ENCODE assay signal across 1 fruit fly cellular context in genomic region chr2L:1118880-1119809, dm6.
TF ChIP-seq lines count a peak whose summit lies in the region.

No protein-coding gene starts in this region.

TF ChIP-seq in whole organism, embryonic, 481 proteins besides CTCF, POLR2A, EP300 and RAD21 (continued from another document and continues in another):
- TF ChIP-seq CG4730 (GFP tag; IDR thresholded peaks at IDR 0.05; lab: Robert Waterston, UW) (peak; percentile 68), Ets97D (GFP tag; optimal IDR thresholded peaks at IDR 0.05; lab: Kevin White, UChicago) (peak; percentile 44), CG2120 (GFP tag; optimal IDR thresholded peaks at IDR 0.05; lab: Kevin White, UChicago) (peak; percentile 94), dmrt11E (tag; optimal IDR thresholded peaks at IDR 0.05; lab: Kevin White, UChicago) (peak; percentile 19), CG17829 (tag; optimal IDR thresholded peaks at IDR 0.05; lab: Kevin White, UChicago) (peak; percentile 21), CG33213 (GFP tag; optimal IDR thresholded peaks at IDR 0.05; lab: Kevin White, UChicago) (peak; percentile 29), inv (GFP tag; IDR thresholded peaks at IDR 0.05; lab: Robert Waterston, UW; ENCODE audit: partially characterized antibody) (no peak), CG2199 (GFP tag; IDR thresholded peaks at IDR 0.05; lab: Robert Waterston, UW) (no peak), Optix (GFP tag; IDR thresholded peaks at IDR 0.05; lab: Robert Waterston, UW) (peak; percentile 51; the same call in 1 of the 3 replicates), CG34224 (GFP tag; IDR thresholded peaks at IDR 0.05; lab: Robert Waterston, UW; ENCODE audit: partially characterized antibody) (peak; percentile 50; the same call in 2 of the 3 replicates), CG16863 (GFP tag; optimal IDR thresholded peaks at IDR 0.05; lab: Kevin White, UChicago) (peak; percentile 58), toy (GFP tag; IDR thresholded peaks at IDR 0.05; lab: Robert Waterston, UW) (0 out of 2 replicates have a peak, but pooled peaks have one; percentile 36), HHEX (GFP tag; optimal IDR thresholded peaks at IDR 0.05; lab: Kevin White, UChicago) (peak; percentile 65), Myb (GFP tag; optimal IDR thresholded peaks at IDR 0.05; lab: Kevin White, UChicago) (peak; percentile 41), z (GFP tag; IDR thresholded peaks at IDR 0.05; lab: Robert Waterston, UW) (peak; percentile 67; the same call in 2 of the 3 replicates), Atf6 (GFP tag; IDR thresholded peaks at IDR 0.05; lab: Robert Waterston, UW) (peak; percentile 78), CG4404 (GFP tag; IDR thresholded peaks at IDR 0.05; lab: Robert Waterston, UW) (peak; percentile 66), CG30020 (tag; optimal IDR thresholded peaks at IDR 0.05; lab: Kevin White, UChicago) (no peak), CG9609 (GFP tag; optimal IDR thresholded peaks at IDR 0.05; lab: Kevin White, UChicago) (peak; percentile 81), ci (GFP tag; IDR thresholded peaks at IDR 0.05; lab: Robert Waterston, UW) (peak; percentile 71; the same call in 2 of the 3 replicates), CG8944 (GFP tag; optimal IDR thresholded peaks at IDR 0.05; lab: Kevin White, UChicago) (peak; percentile 57), CG13287 (GFP tag; IDR thresholded peaks at IDR 0.05; lab: Robert Waterston, UW; ENCODE audit: partially characterized antibody) (peak; percentile 22; the same call in 1 of the 2 replicates), ATbp (GFP tag; optimal IDR thresholded peaks at IDR 0.05; lab: Kevin White, UChicago) (peak; percentile 49), mirr (GFP tag; optimal IDR thresholded peaks at IDR 0.05; lab: Kevin White, UChicago) (peak; percentile 47), CG7745 (tag; optimal IDR thresholded peaks at IDR 0.05; lab: Kevin White, UChicago) (no peak), CG9727 (GFP tag; optimal IDR thresholded peaks at IDR 0.05; lab: Kevin White, UChicago) (peak; percentile 84), wor (GFP tag; IDR thresholded peaks at IDR 0.05; lab: Robert Waterston, UW) (peak; percentile 47; the same call in 1 of the 2 replicates), Med (GFP tag; lab: Kevin White, UChicago) (peak; percentile 91), Gsc (GFP tag; IDR thresholded peaks at IDR 0.05; lab: Robert Waterston, UW) (0 out of 2 replicates have a peak, but pooled peaks have one; percentile 6), bab2 (GFP tag; optimal IDR thresholded peaks at IDR 0.05; lab: Kevin White, UChicago) (peak; percentile 51), CG7928 (GFP tag; optimal IDR thresholded peaks at IDR 0.05; lab: Kevin White, UChicago) (no peak), gcm2 (GFP tag; optimal IDR thresholded peaks at IDR 0.05; lab: Kevin White, UChicago) (peak; percentile 55), sim (GFP tag; IDR thresholded peaks at IDR 0.05; lab: Robert Waterston, UW) (no peak), cad (GFP tag; optimal IDR thresholded peaks at IDR 0.05; lab: Kevin White, UChicago) (no peak), CoRest (tag; optimal IDR thresholded peaks at IDR 0.05; lab: Kevin White, UChicago) (peak; percentile 71), CG8290 (GFP tag; optimal IDR thresholded peaks at IDR 0.05; lab: Kevin White, UChicago) (peak; percentile 49), CG8290 (tag; optimal IDR thresholded peaks at IDR 0.05; lab: Kevin White, UChicago) (peak in 1 of 2 experiments; percentile 87), chn (GFP tag; optimal IDR thresholded peaks at IDR 0.05; lab: Kevin White, UChicago) (peak; percentile 53), zf30C (GFP tag; optimal IDR thresholded peaks at IDR 0.05; lab: Kevin White, UChicago) (no peak), unpg (GFP tag; optimal IDR thresholded peaks at IDR 0.05; lab: Kevin White, UChicago) (peak; percentile 70), CG6791 (GFP tag; IDR thresholded peaks at IDR 0.05; lab: Robert Waterston, UW; ENCODE audit: partially characterized antibody) (no peak), CG3407 (GFP tag; optimal IDR thresholded peaks at IDR 0.05; lab: Kevin White, UChicago) (peak; percentile 21), fd64A (GFP tag; optimal IDR thresholded peaks at IDR 0.05; lab: Kevin White, UChicago) (no peak), CG16815 (GFP tag; optimal IDR thresholded peaks at IDR 0.05; lab: Kevin White, UChicago) (peak; percentile 64), CG17612 (GFP tag; IDR thresholded peaks at IDR 0.05; lab: Robert Waterston, UW) (peak; percentile 20; the same call in 1 of the 2 replicates), danr (GFP tag; IDR thresholded peaks at IDR 0.05; lab: Robert Waterston, UW) (peak; percentile 65; the same call in 1 of the 2 replicates), Oaz (GFP tag; IDR thresholded peaks at IDR 0.05; lab: Robert Waterston, UW) (peak; percentile 61), ase (GFP tag; IDR thresholded peaks at IDR 0.05; lab: Robert Waterston, UW) (peak; percentile 55; the same call in 1 of the 3 replicates), kah (GFP tag; optimal IDR thresholded peaks at IDR 0.05; lab: Kevin White, UChicago) (peak; percentile 3), da (GFP tag; optimal IDR thresholded peaks at IDR 0.05; lab: Kevin White, UChicago) (peak; percentile 16), Ets65A (GFP tag; lab: Kevin White, UChicago) (peak; percentile 81), Ptx1 (GFP tag; IDR thresholded peaks at IDR 0.05; lab: Robert Waterston, UW) (peak; percentile 84), Hmx (GFP tag; optimal IDR thresholded peaks at IDR 0.05; lab: Kevin White, UChicago) (peak; percentile 6), fd96Cb (tag; optimal IDR thresholded peaks at IDR 0.05; lab: Kevin White, UChicago) (peak; percentile 63), CG43689 (GFP tag; IDR thresholded peaks at IDR 0.05; lab: Robert Waterston, UW) (no peak), az2 (GFP tag; optimal IDR thresholded peaks at IDR 0.05; lab: Kevin White, UChicago) (peak; percentile 62), cwo (GFP tag; optimal IDR thresholded peaks at IDR 0.05; lab: Kevin White, UChicago) (peak; percentile 85), schlank (tag; optimal IDR thresholded peaks at IDR 0.05; lab: Kevin White, UChicago) (peak; percentile 79), nerfin-1 (tag; optimal IDR thresholded peaks at IDR 0.05; lab: Kevin White, UChicago) (no peak), vnd (GFP tag; IDR thresholded peaks at IDR 0.05; lab: Robert Waterston, UW; ENCODE audit: partially characterized antibody) (no peak), en (GFP tag; optimal IDR thresholded peaks at IDR 0.05; lab: Kevin White, UChicago) (peak; percentile 33), CG2712 (tag; optimal IDR thresholded peaks at IDR 0.05; lab: Kevin White, UChicago) (peak; percentile 65), sna (GFP tag; IDR thresholded peaks at IDR 0.05; lab: Robert Waterston, UW; ENCODE audit: partially characterized antibody) (no peak), slp2 (GFP tag; optimal IDR thresholded peaks at IDR 0.05; lab: Kevin White, UChicago) (peak; percentile 17), kni (GFP tag; optimal IDR thresholded peaks at IDR 0.05; lab: Kevin White, UChicago) (no peak), CG4328 (GFP tag; optimal IDR thresholded peaks at IDR 0.05; lab: Kevin White, UChicago) (no peak), CG10321 (GFP tag; IDR thresholded peaks at IDR 0.05; lab: Robert Waterston, UW) (no peak), CHES-1-like (GFP tag; optimal IDR thresholded peaks at IDR 0.05; lab: Kevin White, UChicago) (peak; percentile 82), B-H1 (GFP tag; IDR thresholded peaks at IDR 0.05; lab: Robert Waterston, UW) (peak; percentile 74), Dfd (GFP tag; optimal IDR thresholded peaks at IDR 0.05; lab: Kevin White, UChicago) (no peak), Dad (GFP tag; optimal IDR thresholded peaks at IDR 0.05; lab: Kevin White, UChicago) (peak; percentile 18), ham (GFP tag; IDR thresholded peaks at IDR 0.05; lab: Robert Waterston, UW) (no peak), BtbVII (GFP tag; optimal IDR thresholded peaks at IDR 0.05; lab: Kevin White, UChicago) (peak; percentile 77), CG10431 (GFP tag; optimal IDR thresholded peaks at IDR 0.05; lab: Kevin White, UChicago) (no peak), Usf (GFP tag; optimal IDR thresholded peaks at IDR 0.05; lab: Kevin White, UChicago) (peak; percentile 56), Sry-δ (GFP tag; optimal IDR thresholded peaks at IDR 0.05; lab: Kevin White, UChicago) (no peak), Ravus (GFP tag; IDR thresholded peaks at IDR 0.05; lab: Robert Waterston, UW) (peak; percentile 30; the same call in 1 of the 2 replicates), trh (GFP tag; optimal IDR thresholded peaks at IDR 0.05; lab: Kevin White, UChicago) (peak; percentile 12), mld (GFP tag; IDR thresholded peaks at IDR 0.05; lab: Robert Waterston, UW; ENCODE audit: partially characterized antibody) (no peak), Fer3 (tag; optimal IDR thresholded peaks at IDR 0.05; lab: Kevin White, UChicago) (peak; percentile 72), Max (GFP tag; optimal IDR thresholded peaks at IDR 0.05; lab: Kevin White, UChicago) (peak; percentile 66), nmo (GFP tag; optimal IDR thresholded peaks at IDR 0.05; lab: Kevin White, UChicago) (peak; percentile 75), grau (tag; optimal IDR thresholded peaks at IDR 0.05; lab: Kevin White, UChicago) (peak; percentile 78), CG18262 (tag; optimal IDR thresholded peaks at IDR 0.05; lab: Kevin White, UChicago) (peak; percentile 50), HmgD (GFP tag; optimal IDR thresholded peaks at IDR 0.05; lab: Kevin White, UChicago) (peak; percentile 30), gro (GFP tag; optimal IDR thresholded peaks at IDR 0.05; lab: Kevin White, UChicago) (peak; percentile 83), abd-A (tag; optimal IDR thresholded peaks at IDR 0.05; lab: Kevin White, UChicago) (no peak), CG1647 (GFP tag; optimal IDR thresholded peaks at IDR 0.05; lab: Kevin White, UChicago) (peak; percentile 59), CG12071 (GFP tag; optimal IDR thresholded peaks at IDR 0.05; lab: Kevin White, UChicago) (peak; percentile 15), YL-1 (GFP tag; optimal IDR thresholded peaks at IDR 0.05; lab: Kevin White, UChicago) (no peak), ind (GFP tag; optimal IDR thresholded peaks at IDR 0.05; lab: Kevin White, UChicago) (peak; percentile 71), Gug (GFP tag; IDR thresholded peaks at IDR 0.05; lab: Robert Waterston, UW) (peak; percentile 63; the same call in 2 of the 4 replicates), fd102C (GFP tag; optimal IDR thresholded peaks at IDR 0.05; lab: Kevin White, UChicago) (peak; percentile 32), CG6254 (GFP tag; optimal IDR thresholded peaks at IDR 0.05; lab: Kevin White, UChicago) (no peak), sc (optimal IDR thresholded peaks at IDR 0.05; lab: Kevin White, UChicago) (no peak), sc (GFP tag; optimal IDR thresholded peaks at IDR 0.05; lab: Kevin White, UChicago) (peak; percentile 47), Lim3 (GFP tag; IDR thresholded peaks at IDR 0.05; lab: Robert Waterston, UW) (no peak), ewg (GFP tag; optimal IDR thresholded peaks at IDR 0.05; lab: Kevin White, UChicago) (peak; percentile 53), Aef1 (GFP tag; IDR thresholded peaks at IDR 0.05; lab: Robert Waterston, UW) (peak; percentile 69), lilli (GFP tag; optimal IDR thresholded peaks at IDR 0.05; lab: Kevin White, UChicago) (peak; percentile 85), Hr78 (GFP tag; optimal IDR thresholded peaks at IDR 0.05; lab: Kevin White, UChicago) (peak in 1 of 2 experiments; percentile 54), hkb (optimal IDR thresholded peaks at IDR 0.05; lab: Kevin White, UChicago) (no peak), hkb (GFP tag; IDR thresholded peaks at IDR 0.05; lab: Robert Waterston, UW) (peak; percentile 80), dm (GFP tag; optimal IDR thresholded peaks at IDR 0.05; lab: Kevin White, UChicago) (peak; percentile 12), lov (optimal IDR thresholded peaks at IDR 0.05; lab: Kevin White, UChicago) (peak; percentile 31), lov (GFP tag; IDR thresholded peaks at IDR 0.05; lab: Robert Waterston, UW) (0 out of 3 replicates have a peak, but pooled peaks have one; percentile 13), CG3065 (GFP tag; optimal IDR thresholded peaks at IDR 0.05; lab: Kevin White, UChicago) (no peak), hb (GFP tag; IDR thresholded peaks at IDR 0.05; lab: Robert Waterston, UW; ENCODE audit: partially characterized antibody) (no peak), Trl (optimal IDR thresholded peaks at IDR 0.05; lab: Kevin White, UChicago) (peak; percentile 80 to 94), Trl (GFP tag; optimal IDR thresholded peaks at IDR 0.05; lab: Kevin White, UChicago) (peak; percentile 59), Doc3 (GFP tag; IDR thresholded peaks at IDR 0.05; lab: Robert Waterston, UW; ENCODE audit: partially characterized antibody) (no peak; the same call in 2 of the 3 replicates), CG15696 (tag; optimal IDR thresholded peaks at IDR 0.05; lab: Kevin White, UChicago) (no peak), ttk (GFP tag; IDR thresholded peaks at IDR 0.05; lab: Robert Waterston, UW) (peak; percentile 30; the same call in 1 of the 2 replicates), Bgb (GFP tag; IDR thresholded peaks at IDR 0.05; lab: Robert Waterston, UW; ENCODE audit: partially characterized antibody) (peak; percentile 67), CG5180 (GFP tag; optimal IDR thresholded peaks at IDR 0.05; lab: Kevin White, UChicago) (no peak), lbe (GFP tag; optimal IDR thresholded peaks at IDR 0.05; lab: Kevin White, UChicago) (peak; percentile 52), CG15269 (tag; optimal IDR thresholded peaks at IDR 0.05; lab: Kevin White, UChicago) (peak; percentile 76), dati (GFP tag; IDR thresholded peaks at IDR 0.05; lab: Robert Waterston, UW) (peak; percentile 28; the same call in 1 of the 2 replicates), CG11695 (GFP tag; IDR thresholded peaks at IDR 0.05; lab: Robert Waterston, UW) (peak; percentile 77; the same call in 2 of the 3 replicates), usp (GFP tag; optimal IDR thresholded peaks at IDR 0.05; lab: Kevin White, UChicago) (no peak), CG9437 (GFP tag; optimal IDR thresholded peaks at IDR 0.05; lab: Kevin White, UChicago) (peak; percentile 55), CG3726 (GFP tag; IDR thresholded peaks at IDR 0.05; lab: Robert Waterston, UW) (0 out of 3 replicates have a peak, but pooled peaks have one; percentile 55), C15 (GFP tag; IDR thresholded peaks at IDR 0.05; lab: Robert Waterston, UW) (peak; percentile 74; the same call in 1 of the 3 replicates), CG7786 (GFP tag; optimal IDR thresholded peaks at IDR 0.05; lab: Kevin White, UChicago) (peak; percentile 83), wek (GFP tag; optimal IDR thresholded peaks at IDR 0.05; lab: Kevin White, UChicago) (no peak), Blimp-1 (GFP tag; optimal IDR thresholded peaks at IDR 0.05; lab: Kevin White, UChicago) (peak; percentile 46), CG8478 (optimal IDR thresholded peaks at IDR 0.05; lab: Kevin White, UChicago) (no peak), Hand (GFP tag; optimal IDR thresholded peaks at IDR 0.05; lab: Kevin White, UChicago) (peak; percentile 42)
